Fruit fly (Drosophila melanogaster) whole organism, adult: ENCODE measurements around the gene CG15602.

Source experiments
- CG11617 ChIP-seq: fragments of 200-800 bp; sonication (Bioruptor generic); optimal IDR thresholded peaks from 2 replicates; lab custom pipeline; 2017; ENCODE audit warnings: mild to moderate bottlenecking, missing biosample characterization, missing genetic modification reagents, missing genetic modification characterization
- CG12768 ChIP-seq: fragments of 200-800 bp; sonication (Bioruptor generic); optimal IDR thresholded peaks from 2 replicates; lab custom pipeline; 2017; ENCODE audit warnings: missing biosample characterization, missing genetic modification characterization, mild to moderate bottlenecking, moderate library complexity, missing genetic modification reagents
- CG14711 ChIP-seq: fragments of 200-800 bp; sonication (Bioruptor generic); optimal IDR thresholded peaks from 2 replicates; lab custom pipeline; 2018; ENCODE audit warnings: missing biosample characterization, mild to moderate bottlenecking, missing genetic modification characterization, moderate library complexity
- CG1620 ChIP-seq: fragments of 200-800 bp; sonication (Bioruptor generic); optimal IDR thresholded peaks from 2 replicates; lab custom pipeline; 2016; ENCODE audit warnings: missing biosample characterization, missing genetic modification characterization
- CG33017 ChIP-seq: fragments of 200-800 bp; sonication (Bioruptor generic); optimal IDR thresholded peaks from 2 replicates; lab custom pipeline; 2018; ENCODE audit warnings: missing biosample characterization, mild to moderate bottlenecking, missing genetic modification characterization, moderate library complexity
- CG5204 ChIP-seq: fragments of 200-800 bp; sonication (Bioruptor generic); optimal IDR thresholded peaks from 2 replicates; lab custom pipeline; 2016; ENCODE audit warnings: missing biosample characterization, missing genetic modification characterization
- CG7045 ChIP-seq: fragments of 200-800 bp; sonication (Bioruptor generic); optimal IDR thresholded peaks from 2 replicates; lab custom pipeline; 2017; ENCODE audit warnings: missing biosample characterization, mild to moderate bottlenecking, missing genetic modification characterization
- CG7101 ChIP-seq: fragments of 200-800 bp; sonication (Bioruptor generic); optimal IDR thresholded peaks from 2 replicates; lab custom pipeline; 2018; ENCODE audit warnings: missing biosample characterization, mild to moderate bottlenecking, missing genetic modification characterization, moderate library complexity
- Clk ChIP-seq: fragments of 200-800 bp; sonication (Bioruptor generic); optimal IDR thresholded peaks from 2 replicates; lab custom pipeline; 2017; ENCODE audit warnings: missing biosample characterization, missing genetic modification characterization
- Crg-1 ChIP-seq: fragments of 200-800 bp; sonication (Bioruptor generic); optimal IDR thresholded peaks from 2 replicates; lab custom pipeline; 2016; ENCODE audit warnings: missing biosample characterization, missing genetic modification characterization
- Hr96 ChIP-seq: fragments of 200-800 bp; sonication (Bioruptor generic); optimal IDR thresholded peaks from 2 replicates; lab custom pipeline; 2016; ENCODE audit warnings: missing biosample characterization, missing genetic modification characterization
- Mnt ChIP-seq: fragments of 200-800 bp; sonication (Bioruptor generic); optimal IDR thresholded peaks from 2 replicates; lab custom pipeline; 2016; ENCODE audit warnings: missing biosample characterization, mild to moderate bottlenecking, missing genetic modification characterization
- bab1 ChIP-seq: fragments of 200-800 bp; sonication (Bioruptor generic); optimal IDR thresholded peaks from 3 replicates; lab custom pipeline; 2019; ENCODE audit warnings: missing biosample characterization, mild to moderate bottlenecking, missing genetic modification characterization, moderate library complexity
- cic ChIP-seq: fragments of 200-800 bp; sonication (Bioruptor generic); optimal IDR thresholded peaks from 2 replicates; lab custom pipeline; 2017; ENCODE audit warnings: missing biosample characterization, mild to moderate bottlenecking, missing genetic modification characterization, moderate library complexity
- cnc ChIP-seq, 2 experiments: fragments of >200 bp; optimal IDR thresholded peaks; 2 replicates each; lab custom pipeline; 2017
- kay ChIP-seq: fragments of 200-800 bp; sonication (Bioruptor generic); peaks from one replicate; lab custom pipeline; 2016; ENCODE audit warnings: missing biosample characterization, missing genetic modification characterization, borderline replicate concordance
- ovo ChIP-seq: fragments of 200-800 bp; sonication (Bioruptor generic); optimal IDR thresholded peaks from 2 replicates; lab custom pipeline; 2016; ENCODE audit warnings: missing biosample characterization, missing genetic modification characterization
- pad ChIP-seq: fragments of 200-800 bp; sonication (Bioruptor generic); optimal IDR thresholded peaks from 3 replicates; lab custom pipeline; 2017; ENCODE audit warnings: missing biosample characterization, missing genetic modification characterization, mild to moderate bottlenecking, moderate library complexity, missing genetic modification reagents
- tj ChIP-seq: fragments of 200-800 bp; sonication (Bioruptor generic); optimal IDR thresholded peaks from 3 replicates; lab custom pipeline; 2017; ENCODE audit warnings: missing biosample characterization, mild to moderate bottlenecking, missing genetic modification characterization, moderate library complexity
- toe ChIP-seq: fragments of 200-800 bp; sonication (Bioruptor generic); optimal IDR thresholded peaks from 2 replicates; lab custom pipeline; 2016; ENCODE audit warnings: missing biosample characterization, missing genetic modification characterization

CG15602 gene

dm6 chrX:15803764-15804563 lies 4.7 kb downstream of the CG15602 start, which contains the start of the genes PGRP-LE and sd:
Gene PGRP-LE (minus strand): TSS chrX:15803880.
Gene sd (plus strand): TSS chrX:15804370.
- TF ChIP-seq CG7101 (tag; lab: Kevin White, UChicago), result no peak
- TF ChIP-seq CG33017 (tag; lab: Kevin White, UChicago), result no peak
- no peak for TF ChIP-seq tj
- no peak for TF ChIP-seq cic (GFP tag; lab: Kevin White, UChicago)
- TF ChIP-seq cnc (optimal IDR thresholded peaks at IDR 0.05; lab: Kevin White, UChicago), result no peak
- TF ChIP-seq kay (GFP tag; lab: Kevin White, UChicago), result peak; percentile 85
- no peak for TF ChIP-seq toe (GFP tag; lab: Kevin White, UChicago)
- TF ChIP-seq ovo (GFP tag; lab: Kevin White, UChicago), result no peak
- TF ChIP-seq bab1 (GFP tag; lab: Kevin White, UChicago), result peak; percentile 18
- no peak for TF ChIP-seq Crg-1 (GFP tag; lab: Kevin White, UChicago)
- peak; percentile 61 for TF ChIP-seq CG14711 (tag; lab: Kevin White, UChicago)
- no peak for TF ChIP-seq Clk (GFP tag; lab: Kevin White, UChicago)
- TF ChIP-seq CG5204, result no peak
- no peak for TF ChIP-seq CG12768
- TF ChIP-seq Hr96 (GFP tag; lab: Kevin White, UChicago), result no peak
- TF ChIP-seq pad (GFP tag; lab: Kevin White, UChicago), result no peak
- TF ChIP-seq Mnt (GFP tag; lab: Kevin White, UChicago), result no peak
- no peak for TF ChIP-seq CG11617 (GFP tag; lab: Kevin White, UChicago)
- TF ChIP-seq CG7045 (GFP tag; lab: Kevin White, UChicago), result no peak
- TF ChIP-seq CG1620 (GFP tag; lab: Kevin White, UChicago), result no peak

DNA sequence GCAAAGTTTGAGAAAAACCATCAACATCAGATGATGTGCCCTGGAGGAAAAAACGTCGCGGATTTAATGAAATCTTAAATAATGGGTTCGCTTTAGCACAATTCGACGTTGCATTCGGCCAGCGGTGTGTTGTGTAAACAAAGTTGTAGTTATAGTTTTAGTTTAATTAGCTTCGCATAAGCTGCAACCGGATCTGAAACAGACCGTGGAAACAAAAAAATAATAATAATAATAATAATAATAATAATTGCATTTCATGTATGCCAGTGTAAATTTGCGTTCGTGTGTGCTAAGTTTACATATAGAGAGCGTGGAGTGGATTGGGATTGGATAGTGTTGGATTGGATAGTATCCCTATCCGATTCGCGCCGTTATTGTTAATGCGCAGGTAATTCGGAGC lies 5.6 kb downstream of the CG15602 start:
- TF ChIP-seq CG14711 (tag; lab: Kevin White, UChicago) (peak; percentile 19), Hr96 (GFP tag; lab: Kevin White, UChicago) (no peak)

DNA sequence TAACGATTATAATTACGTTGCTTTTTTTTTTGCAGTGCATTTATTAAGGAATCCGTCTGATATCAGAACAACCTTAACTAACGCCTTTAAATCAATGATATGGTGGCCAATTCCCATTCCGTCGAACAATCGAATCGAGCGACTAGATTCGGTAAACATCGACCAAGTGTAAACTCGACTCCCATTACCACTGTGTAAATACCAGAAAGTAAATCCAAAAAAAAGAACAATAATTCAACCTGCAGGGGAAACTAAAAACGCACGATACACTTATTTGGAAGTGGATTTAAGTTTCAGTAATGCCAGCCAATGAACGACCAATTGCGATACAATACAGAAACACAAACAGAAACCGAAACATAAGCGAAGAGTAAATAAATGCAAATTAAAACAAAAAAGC lies 6.3 kb downstream of the CG15602 start:
- TF ChIP-seq toe (GFP tag; lab: Kevin White, UChicago) (no peak), CG7045 (GFP tag; lab: Kevin White, UChicago) (no peak), pad (GFP tag; lab: Kevin White, UChicago) (peak; percentile 42), ovo (GFP tag; lab: Kevin White, UChicago) (no peak), CG12768 (no peak), tj (peak; percentile 42), cnc (optimal IDR thresholded peaks at IDR 0.05; lab: Kevin White, UChicago) (no peak)

dm6 chrX:15807915-15808314 lies 8.7 kb downstream of the CG15602 start:
- no peak for TF ChIP-seq Hr96 (GFP tag; lab: Kevin White, UChicago)
- no peak for TF ChIP-seq Crg-1 (GFP tag; lab: Kevin White, UChicago)
- no peak for TF ChIP-seq toe (GFP tag; lab: Kevin White, UChicago)
- TF ChIP-seq CG7045 (GFP tag; lab: Kevin White, UChicago), result no peak
- TF ChIP-seq CG11617 (GFP tag; lab: Kevin White, UChicago), result no peak
- TF ChIP-seq Clk (GFP tag; lab: Kevin White, UChicago), result no peak
- TF ChIP-seq pad (GFP tag; lab: Kevin White, UChicago), result no peak
- no peak for TF ChIP-seq CG1620 (GFP tag; lab: Kevin White, UChicago)
- no peak for TF ChIP-seq Mnt (GFP tag; lab: Kevin White, UChicago)
- TF ChIP-seq kay (GFP tag; lab: Kevin White, UChicago), result no peak
- TF ChIP-seq bab1 (GFP tag; lab: Kevin White, UChicago), result no peak

DNA sequence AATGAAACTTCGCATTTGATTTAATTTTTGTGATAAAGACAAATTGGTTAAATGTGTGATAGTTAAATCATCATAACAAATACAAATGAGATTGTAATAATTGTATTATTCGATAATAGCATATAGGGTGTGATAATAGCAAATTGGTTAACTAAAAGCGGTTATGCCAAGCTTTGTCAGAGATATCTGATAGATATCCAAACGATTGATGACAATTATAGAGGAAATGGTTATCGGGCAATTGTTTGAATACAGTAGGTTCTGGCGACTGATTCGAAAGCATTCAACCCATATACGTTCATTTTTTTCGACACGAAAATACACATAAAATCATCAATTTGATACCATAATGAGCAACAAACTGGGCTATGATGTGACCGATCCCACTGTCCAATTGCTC lies 10.0 kb downstream of the CG15602 start, which contains the start of gene CG8509:
TSS of gene CG8509 (plus strand) at position 301 of the 400 bp plus-strand sequence.
- no peak for TF ChIP-seq bab1 (GFP tag; lab: Kevin White, UChicago)
- TF ChIP-seq CG12768, result no peak
- no peak for TF ChIP-seq ovo (GFP tag; lab: Kevin White, UChicago)

- TF ChIP-seq bab1 (GFP tag; lab: Kevin White, UChicago) (peak; percentile 78), CG14711 (tag; lab: Kevin White, UChicago) (peak; percentile 65), kay (GFP tag; lab: Kevin White, UChicago) (peak; percentile 80), CG5204 (no peak), CG11617 (GFP tag; lab: Kevin White, UChicago) (peak; percentile 44), CG12768 (peak; percentile 3), CG1620 (GFP tag; lab: Kevin White, UChicago) (no peak), CG33017 (tag; lab: Kevin White, UChicago) (no peak), pad (GFP tag; lab: Kevin White, UChicago) (peak; percentile 1), CG7101 (tag; lab: Kevin White, UChicago) (peak; percentile 27), cic (GFP tag; lab: Kevin White, UChicago) (peak; percentile 61), Mnt (GFP tag; lab: Kevin White, UChicago) (peak; percentile 20), toe (GFP tag; lab: Kevin White, UChicago) (no peak), tj (peak; percentile 82)
These were observed 12.7 kb downstream of the CG15602 start for dm6 chrX:15811666-15812614.
